Fruit fly (Drosophila melanogaster) whole organism, prepupa: Measurements from ENCODE around the gene CG32112.

Experiments used
- CG11762 ChIP-seq: fragments of 200-800 bp; sonication (Bioruptor generic); optimal IDR thresholded peaks from 3 replicates; lab custom pipeline; 2016; ENCODE audit warnings: missing biosample characterization, missing genetic modification characterization; ENCODE audit not compliant: insufficient read depth
- CG11902 ChIP-seq: fragments of 200-800 bp; sonication (Bioruptor generic); optimal IDR thresholded peaks from 3 replicates; lab custom pipeline; 2016; ENCODE audit warnings: missing biosample characterization, missing genetic modification characterization
- CG16779 ChIP-seq: fragments of 200-800 bp; sonication (Bioruptor generic); optimal IDR thresholded peaks from 3 replicates; lab custom pipeline; 2017; ENCODE audit warnings: missing biosample characterization, mild to moderate bottlenecking, missing genetic modification characterization
- CG9139 ChIP-seq: fragments of 200-800 bp; sonication (Bioruptor generic); optimal IDR thresholded peaks from 3 replicates; lab custom pipeline; 2017; ENCODE audit warnings: missing biosample characterization, mild to moderate bottlenecking, missing genetic modification characterization
- Gug ChIP-seq: fragments of 200-800 bp; sonication (Bioruptor generic); IDR thresholded peaks from 2 replicates; pipeline ENCODE4 v1.3.6; 2022; ENCODE audit warnings: missing biosample characterization, missing genetic modification characterization
- Hr38 ChIP-seq: sonication (Bioruptor generic); optimal IDR thresholded peaks from 2 replicates; lab custom pipeline; 2016; ENCODE audit warnings: missing biosample characterization, missing genetic modification characterization
- Hr39 ChIP-seq: fragments of 200-800 bp; sonication (Bioruptor generic); optimal IDR thresholded peaks from 2 replicates; lab custom pipeline; 2016; ENCODE audit warnings: missing biosample characterization, missing genetic modification characterization
- Lpt ChIP-seq: fragments of 200-800 bp; sonication (Bioruptor generic); optimal IDR thresholded peaks from 3 replicates; lab custom pipeline; 2016; ENCODE audit warnings: missing biosample characterization, missing genetic modification characterization
- OdsH ChIP-seq: fragments of 200-800 bp; sonication (Bioruptor generic); optimal IDR thresholded peaks from 3 replicates; lab custom pipeline; 2016; ENCODE audit warnings: missing biosample characterization, missing genetic modification characterization
- Sox15 ChIP-seq: fragments of 200-800 bp; sonication (Bioruptor generic); optimal IDR thresholded peaks from 3 replicates; lab custom pipeline; 2016; ENCODE audit warnings: missing biosample characterization, missing genetic modification characterization
- acj6 ChIP-seq: fragments of 200-800 bp; sonication (Bioruptor generic); optimal IDR thresholded peaks from 3 replicates; lab custom pipeline; 2016; ENCODE audit warnings: missing biosample characterization, missing genetic modification characterization
- lz ChIP-seq: fragments of 200-800 bp; sonication (Bioruptor generic); optimal IDR thresholded peaks from 3 replicates; lab custom pipeline; 2016; ENCODE audit warnings: missing biosample characterization, missing genetic modification characterization

dm6 chr3L:12791679-12792229 lies 50.2 kb downstream of the CG32112 start:
- TF ChIP-seq CG16779 (tag; lab: Kevin White, UChicago) (no peak), Lpt (GFP tag; lab: Kevin White, UChicago) (no peak), Hr39 (GFP tag; lab: Kevin White, UChicago) (no peak), Sox15 (GFP tag; lab: Kevin White, UChicago) (no peak), CG9139 (GFP tag; lab: Kevin White, UChicago) (no peak), Hr38 (GFP tag; lab: Kevin White, UChicago) (no peak), CG11902 (GFP tag; lab: Kevin White, UChicago) (no peak), CG11762 (GFP tag; lab: Kevin White, UChicago) (no peak), Gug (GFP tag; lab: Robert Waterston, UW) (no peak), OdsH (GFP tag; lab: Kevin White, UChicago) (no peak), lz (GFP tag; lab: Kevin White, UChicago) (no peak), acj6 (GFP tag; lab: Kevin White, UChicago) (no peak)
